Worm (Caenorhabditis elegans) whole organism, mixed stage, embryonic: ENCODE data around the gene C06E7.4.

Experiments used
- ces-1 ChIP-seq: fragments of 150-350 bp; optimal IDR thresholded peaks from 2 replicates; lab custom pipeline; 2014; ENCODE audit warnings: missing biosample characterization, missing genetic modification reagents, missing genetic modification characterization
- cnd-1 ChIP-seq: fragments of 200-800 bp; sonication (Bioruptor generic); optimal IDR thresholded peaks from 2 replicates; lab custom pipeline; 2018; ENCODE audit warnings: mild to moderate bottlenecking, missing genetic modification characterization, missing compliant biosample characterization
- elt-3 ChIP-seq: fragments of 150-350 bp; optimal IDR thresholded peaks from 2 replicates; lab custom pipeline; 2014; ENCODE audit warnings: missing biosample characterization, missing genetic modification characterization
- mep-1 ChIP-seq: fragments of 150-350 bp; optimal IDR thresholded peaks from 2 replicates; lab custom pipeline; 2017; ENCODE audit warnings: missing biosample characterization, missing genetic modification reagents, missing genetic modification characterization, inconsistent platforms
- unc-39 ChIP-seq: fragments of 150-350 bp; optimal IDR thresholded peaks from 2 replicates; lab custom pipeline; 2014; ENCODE audit warnings: missing biosample characterization, missing genetic modification characterization

- TF ChIP-seq cnd-1 (tag; lab: Kevin White, UChicago) (no peak), elt-3 (tag; lab: Kevin White, UChicago) (no peak), mep-1 (tag; lab: Kevin White, UChicago) (no peak), ces-1 (GFP tag; lab: Kevin White, UChicago) (no peak), unc-39 (no peak)
Observed at ce11 chrIV:5886605-5887004, 26.8 kb upstream of the C06E7.4 start.
